Worm (Caenorhabditis elegans): ENCODE data around the gene lin-52.
A peak's percentile ranks its signal among the peaks of the same experiment; 100 is the strongest.

lin-52 gene

ce11 chrIII:9783133-9783590 is 41.4 kb downstream of the lin-52 start:
- TF ChIP-seq ceh-43 (GFP tag; optimal IDR thresholded peaks at IDR 0.05) (peak; percentile 12), ces-1 (GFP tag; optimal IDR thresholded peaks at IDR 0.05) (no peak), mls-2 (tag; optimal IDR thresholded peaks at IDR 0.05) (peak; percentile 40), ham-2 (GFP tag; optimal IDR thresholded peaks at IDR 0.05) (no peak)

ce11 chrIII:9782483-9783081 is 42.0 kb downstream of the lin-52 start, which contains the start of gene R10E11.6:
Gene R10E11.6, plus strand, starts transcription at chrIII:9783006.
- TF ChIP-seq ces-1 (GFP tag; optimal IDR thresholded peaks at IDR 0.05) (no peak), elt-3 (tag; optimal IDR thresholded peaks at IDR 0.05) (no peak), hlh-1 (tag; optimal IDR thresholded peaks at IDR 0.05) (no peak), mls-2 (tag; optimal IDR thresholded peaks at IDR 0.05) (no peak), tbx-8 (GFP tag; optimal IDR thresholded peaks at IDR 0.05) (no peak), unc-62 (GFP tag; optimal IDR thresholded peaks at IDR 0.05) (no peak), mep-1 (tag; optimal IDR thresholded peaks at IDR 0.05) (no peak), mab-5 (tag; optimal IDR thresholded peaks at IDR 0.05) (no peak), lin-13 (tag; optimal IDR thresholded peaks at IDR 0.05) (no peak), ham-2 (GFP tag; optimal IDR thresholded peaks at IDR 0.05) (no peak), sptf-1 (tag; optimal IDR thresholded peaks at IDR 0.05) (no peak), drap-1 (GFP tag; optimal IDR thresholded peaks at IDR 0.05) (no peak), unc-39 (tag; optimal IDR thresholded peaks at IDR 0.05) (no peak), nhr-12 (tag; optimal IDR thresholded peaks at IDR 0.05) (no peak), zip-8 (tag; optimal IDR thresholded peaks at IDR 0.05) (no peak), ceh-39 (tag; optimal IDR thresholded peaks at IDR 0.05) (no peak), ceh-83 (GFP tag; optimal IDR thresholded peaks at IDR 0.05) (no peak), unc-120 (tag; optimal IDR thresholded peaks at IDR 0.05; ENCODE audit: poor library complexity, severe bottlenecking) (no peak)

- TF ChIP-seq ceh-39 (tag; optimal IDR thresholded peaks at IDR 0.05) (no peak), snpc-4 (tag; optimal IDR thresholded peaks at IDR 0.05) (no peak), elt-3 (tag; optimal IDR thresholded peaks at IDR 0.05) (no peak), M03D4.4 (tag; optimal IDR thresholded peaks at IDR 0.05) (no peak), hlh-1 (tag; optimal IDR thresholded peaks at IDR 0.05) (no peak), zip-8 (tag; optimal IDR thresholded peaks at IDR 0.05) (no peak), pha-4 (tag; optimal IDR thresholded peaks at IDR 0.05) (no peak), sem-2 (GFP tag; optimal IDR thresholded peaks at IDR 0.05) (no peak), tbx-8 (GFP tag; optimal IDR thresholded peaks at IDR 0.05) (no peak), lin-13 (tag; optimal IDR thresholded peaks at IDR 0.05) (no peak), mls-2 (tag; optimal IDR thresholded peaks at IDR 0.05) (no peak), unc-39 (tag; optimal IDR thresholded peaks at IDR 0.05) (no peak), drap-1 (GFP tag; optimal IDR thresholded peaks at IDR 0.05) (no peak), lin-32 (GFP tag; optimal IDR thresholded peaks at IDR 0.05) (no peak), unc-62 (GFP tag; optimal IDR thresholded peaks at IDR 0.05) (no peak), lsy-2 (tag; optimal IDR thresholded peaks at IDR 0.05) (no peak), flh-1 (GFP tag; optimal IDR thresholded peaks at IDR 0.05) (no peak), nhr-12 (tag; optimal IDR thresholded peaks at IDR 0.05) (no peak), ham-2 (GFP tag; optimal IDR thresholded peaks at IDR 0.05) (no peak), ces-1 (GFP tag; optimal IDR thresholded peaks at IDR 0.05) (no peak)
Observed at ce11 chrIII:9782011-9782436, 42.5 kb downstream of the lin-52 start, which contains the start of gene vha-2. Gene vha-2, plus strand, starts transcription at chrIII:9782164.

ce11 chrIII:9780665-9781304 is 43.8 kb downstream of the lin-52 start, which contains the start of gene vha-1:
Gene vha-1, plus strand, starts transcription at chrIII:9781254.
- peak; percentile 32 for TF ChIP-seq hlh-1 (tag; optimal IDR thresholded peaks at IDR 0.05)
- TF ChIP-seq mls-2 (tag; optimal IDR thresholded peaks at IDR 0.05), result no peak
- no peak for TF ChIP-seq mab-5 (tag; optimal IDR thresholded peaks at IDR 0.05)
- TF ChIP-seq blmp-1 (tag; optimal IDR thresholded peaks at IDR 0.05), result no peak
- no peak for TF ChIP-seq sem-2 (GFP tag; optimal IDR thresholded peaks at IDR 0.05)
- peak; percentile 60 for TF ChIP-seq unc-62 (GFP tag; optimal IDR thresholded peaks at IDR 0.05)
- TF ChIP-seq lsy-2 (tag; optimal IDR thresholded peaks at IDR 0.05), result peak; percentile 91
- no peak for TF ChIP-seq nhr-28 (tag; optimal IDR thresholded peaks at IDR 0.05)
- TF ChIP-seq ceh-43 (GFP tag; optimal IDR thresholded peaks at IDR 0.05), result no peak
- TF ChIP-seq tbx-8 (GFP tag; optimal IDR thresholded peaks at IDR 0.05), result no peak
- TF ChIP-seq M03D4.4 (tag; optimal IDR thresholded peaks at IDR 0.05), result peak; percentile 34
- TF ChIP-seq unc-120 (tag; optimal IDR thresholded peaks at IDR 0.05; ENCODE audit: poor library complexity, severe bottlenecking), result peak; percentile 82
- no peak for TF ChIP-seq nhr-2 (tag; optimal IDR thresholded peaks at IDR 0.05)
- TF ChIP-seq nhr-12 (tag; optimal IDR thresholded peaks at IDR 0.05), result no peak
- TF ChIP-seq ces-1 (GFP tag; optimal IDR thresholded peaks at IDR 0.05), result peak; percentile 45
- peak; percentile 85 for TF ChIP-seq lin-13 (tag; optimal IDR thresholded peaks at IDR 0.05)
- no peak for TF ChIP-seq unc-39 (tag; optimal IDR thresholded peaks at IDR 0.05)
- no peak for TF ChIP-seq lin-32 (GFP tag; optimal IDR thresholded peaks at IDR 0.05)
- TF ChIP-seq elt-1 (tag; optimal IDR thresholded peaks at IDR 0.05; ENCODE audit: borderline replicate concordance, insufficient read depth), result no peak
- TF ChIP-seq zip-8 (tag; optimal IDR thresholded peaks at IDR 0.05), result no peak
- no peak for TF ChIP-seq elt-3 (tag; optimal IDR thresholded peaks at IDR 0.05)
- TF ChIP-seq sptf-1 (tag; optimal IDR thresholded peaks at IDR 0.05), result no peak
- TF ChIP-seq ceh-39 (tag; optimal IDR thresholded peaks at IDR 0.05), result peak; percentile 86
- peak; percentile 89 for TF ChIP-seq pha-4 (tag; optimal IDR thresholded peaks at IDR 0.05)
- TF ChIP-seq flh-1 (GFP tag; optimal IDR thresholded peaks at IDR 0.05), result no peak
- no peak for TF ChIP-seq ham-2 (GFP tag; optimal IDR thresholded peaks at IDR 0.05)
- peak; percentile 17 for TF ChIP-seq drap-1 (GFP tag; optimal IDR thresholded peaks at IDR 0.05)
- no peak for TF ChIP-seq snpc-4 (tag; optimal IDR thresholded peaks at IDR 0.05)
- no peak for TF ChIP-seq nhr-76 (tag; optimal IDR thresholded peaks at IDR 0.05)
- no peak for TF ChIP-seq bed-3 (GFP tag; optimal IDR thresholded peaks at IDR 0.05)
- TF ChIP-seq ztf-11 (tag; optimal IDR thresholded peaks at IDR 0.05), result no peak
- TF ChIP-seq cnd-1 (tag; optimal IDR thresholded peaks at IDR 0.05), result no peak
- TF ChIP-seq nhr-237 (tag; optimal IDR thresholded peaks at IDR 0.05), result peak; percentile 81
- TF ChIP-seq mep-1 (tag; optimal IDR thresholded peaks at IDR 0.05), result peak; percentile 94
- no peak for TF ChIP-seq ceh-83 (GFP tag; optimal IDR thresholded peaks at IDR 0.05)

All from whole organism, mixed stage, embryonic.